Worm (Caenorhabditis elegans): Measurements from ENCODE around the gene str-196.

DNA sequence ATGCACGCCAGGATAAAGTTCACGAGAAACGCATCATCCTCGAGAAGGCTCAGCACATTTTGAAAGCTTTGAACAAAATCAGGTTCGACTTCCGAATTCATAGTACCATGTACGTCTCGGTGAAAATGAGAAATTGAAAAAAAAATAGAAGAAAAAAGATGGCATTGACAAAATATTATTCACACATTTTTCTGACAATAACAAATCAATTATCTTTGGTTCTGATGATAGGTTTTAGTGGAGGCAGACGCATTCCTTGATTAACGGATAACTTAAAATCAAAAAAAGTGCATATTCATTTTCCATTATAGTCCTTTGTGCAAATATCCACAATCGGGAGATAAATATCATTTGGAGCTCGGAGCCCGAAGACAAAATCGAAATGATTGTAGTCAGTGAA is 30.0 kb downstream of the str-196 start, which contains the start of gene srw-107:
- TF ChIP-seq nhr-10 (tag; optimal IDR thresholded peaks at IDR 0.05) (no peak), elt-3 (tag; optimal IDR thresholded peaks at IDR 0.05) (no peak), unc-39 (tag; optimal IDR thresholded peaks at IDR 0.05) (no peak), zag-1 (tag; optimal IDR thresholded peaks at IDR 0.05) (no peak), ceh-82 (tag; optimal IDR thresholded peaks at IDR 0.05) (no peak), aly-2 (tag; optimal IDR thresholded peaks at IDR 0.05) (no peak), snpc-4 (tag; optimal IDR thresholded peaks at IDR 0.05) (no peak), lsy-2 (tag; optimal IDR thresholded peaks at IDR 0.05) (no peak)
